Fruit fly (Drosophila melanogaster): ENCODE measurements around the gene Spindly.

Gene Spindly

dm6 chr2L:3538564-3539411, 8.7 kb upstream of the Spindly start, which contains the start of gene drm (continued):
- TF ChIP-seq CG13624 (GFP tag; optimal IDR thresholded peaks at IDR 0.05) (peak; percentile 25), wdn (GFP tag; IDR thresholded peaks at IDR 0.05) (no peak), CG17359 (tag; optimal IDR thresholded peaks at IDR 0.05) (no peak), Max (GFP tag; optimal IDR thresholded peaks at IDR 0.05) (no peak), lmd (GFP tag; IDR thresholded peaks at IDR 0.05) (no peak), cg (GFP tag; optimal IDR thresholded peaks at IDR 0.05) (peak; percentile 49), CG12391 (tag; optimal IDR thresholded peaks at IDR 0.05) (no peak), CG8478 (optimal IDR thresholded peaks at IDR 0.05) (peak; percentile 61), jing (GFP tag; optimal IDR thresholded peaks at IDR 0.05) (peak; percentile 36), sqz (GFP tag; optimal IDR thresholded peaks at IDR 0.05) (peak; percentile 14), cad (GFP tag; optimal IDR thresholded peaks at IDR 0.05) (peak; percentile 34), oc (tag; optimal IDR thresholded peaks at IDR 0.05) (peak; percentile 67), Trl (optimal IDR thresholded peaks at IDR 0.05) (peak; percentile 89 to 92), Trl (GFP tag; optimal IDR thresholded peaks at IDR 0.05) (no peak), CG17385 (GFP tag; optimal IDR thresholded peaks at IDR 0.05) (no peak), CG10321 (GFP tag; IDR thresholded peaks at IDR 0.05) (peak; percentile 97), bowl (GFP tag; IDR thresholded peaks at IDR 0.05) (peak; percentile 89), fd96Cb (tag; optimal IDR thresholded peaks at IDR 0.05) (no peak), CG12744 (GFP tag; optimal IDR thresholded peaks at IDR 0.05) (no peak), CG1233 (GFP tag; optimal IDR thresholded peaks at IDR 0.05) (no peak), Nf-YC (tag; optimal IDR thresholded peaks at IDR 0.05) (peak; percentile 98), Vsx1 (GFP tag; optimal IDR thresholded peaks at IDR 0.05) (no peak), crc (GFP tag; optimal IDR thresholded peaks at IDR 0.05) (no peak), Nf-YB (GFP tag; optimal IDR thresholded peaks at IDR 0.05) (peak; percentile 96), abd-A (tag; optimal IDR thresholded peaks at IDR 0.05) (peak; percentile 38), CG32772 (GFP tag; IDR thresholded peaks at IDR 0.05) (peak; percentile 8; the same call in 1 of the 2 replicates), hb (GFP tag; IDR thresholded peaks at IDR 0.05; ENCODE audit: partially characterized antibody) (0 out of 3 replicates have a peak, but pooled peaks have one; percentile 61), CG1832 (GFP tag; optimal IDR thresholded peaks at IDR 0.05) (peak; percentile 95), HLH4C (GFP tag; IDR thresholded peaks at IDR 0.05; ENCODE audit: partially characterized antibody) (0 out of 3 replicates have a peak, but pooled peaks have one; percentile 32), Adf1 (GFP tag; IDR thresholded peaks at IDR 0.05) (peak; percentile 65), Deaf1 (tag; optimal IDR thresholded peaks at IDR 0.05) (peak; percentile 43), chinmo (GFP tag; IDR thresholded peaks at IDR 0.05; ENCODE audit: partially characterized antibody) (0 out of 4 replicates have a peak, but pooled peaks have one; percentile 65), CoRest (tag; optimal IDR thresholded peaks at IDR 0.05) (peak; percentile 14), sob (GFP tag; IDR thresholded peaks at IDR 0.05) (peak; percentile 95), hkb (optimal IDR thresholded peaks at IDR 0.05) (peak; percentile 6), hkb (GFP tag; IDR thresholded peaks at IDR 0.05) (no peak), CG16813 (GFP tag; IDR thresholded peaks at IDR 0.05; ENCODE audit: partially characterized antibody) (0 out of 3 replicates have a peak, but pooled peaks have one; percentile 37), yki (optimal IDR thresholded peaks at IDR 0.05) (peak; percentile 24)

dm6 chr2L:3534227-3534842, 4.2 kb upstream of the Spindly start:
- TF ChIP-seq ssp (GFP tag; IDR thresholded peaks at IDR 0.05) (0 out of 2 replicates have a peak, but pooled peaks have one; percentile 6), CG11085 (GFP tag; IDR thresholded peaks at IDR 0.05) (no peak), CG10147 (GFP tag; optimal IDR thresholded peaks at IDR 0.05) (no peak), Lpt (GFP tag; optimal IDR thresholded peaks at IDR 0.05) (no peak), zen (tag; optimal IDR thresholded peaks at IDR 0.05) (peak; percentile 10), Fer2 (tag; optimal IDR thresholded peaks at IDR 0.05) (no peak), Dbx (GFP tag; IDR thresholded peaks at IDR 0.05) (0 out of 3 replicates have a peak, but pooled peaks have one; percentile 34), CG2199 (GFP tag; IDR thresholded peaks at IDR 0.05) (0 out of 3 replicates have a peak, but pooled peaks have one; percentile 56), fd3F (GFP tag; optimal IDR thresholded peaks at IDR 0.05) (peak; percentile 14), unpg (GFP tag; optimal IDR thresholded peaks at IDR 0.05) (peak; percentile 69), CG12155 (GFP tag; optimal IDR thresholded peaks at IDR 0.05) (peak; percentile 40), CG32767 (GFP tag; IDR thresholded peaks at IDR 0.05) (0 out of 2 replicates have a peak, but pooled peaks have one; percentile 42), toy (GFP tag; IDR thresholded peaks at IDR 0.05) (no peak)

Data from whole organism, embryonic.